Worm (Caenorhabditis elegans) whole organism, young adult: ENCODE data around the gene srlf-10.
"Not testable (repeated sequence)": the region's sequence is repeated elsewhere in the genome, so short reads cannot be mapped to it uniquely, and the experiment has no call there.

Experiments used
- F57A8.1 ChIP-seq: fragments of 200-800 bp; sonication (Bioruptor generic); optimal IDR thresholded peaks from 2 replicates; lab custom pipeline; 2018; ENCODE audit warnings: mild to moderate bottlenecking, missing genetic modification characterization, moderate library complexity, missing compliant biosample characterization
- T26A5.8 ChIP-seq: sonication (generic microtip); optimal IDR thresholded peaks from 2 replicates; lab custom pipeline; 2016; ENCODE audit warnings: missing genetic modification characterization, missing compliant biosample characterization
- Y53F4B.3 ChIP-seq: fragments of 200-800 bp; sonication (Bioruptor generic); IDR thresholded peaks from 2 replicates; pipeline ENCODE4 v1.3.6; 2022; ENCODE audit warnings: missing genetic modification reagents, missing genetic modification characterization, missing compliant biosample characterization
- attf-3 ChIP-seq: fragments of 200-800 bp; sonication (Bioruptor generic); conservative IDR thresholded peaks from 2 replicates; pipeline ENCODE4 v1.3.6; 2022; ENCODE audit warnings: missing genetic modification reagents, missing genetic modification characterization, missing compliant biosample characterization
- efl-1 ChIP-seq: fragments of 150-350 bp; optimal IDR thresholded peaks from 2 replicates; lab custom pipeline; 2014; ENCODE audit warnings: missing biosample characterization, missing genetic modification reagents, missing genetic modification characterization
- hmg-20 ChIP-seq: fragments of 200-800 bp; sonication (Bioruptor generic); IDR thresholded peaks from 2 replicates; pipeline ENCODE4 v1.3.6; 2022; ENCODE audit warnings: missing genetic modification reagents, missing genetic modification characterization, missing compliant biosample characterization
- mcd-1 ChIP-seq: fragments of 200-800 bp; sonication (Bioruptor generic); IDR thresholded peaks from 2 replicates; pipeline ENCODE4 v1.3.6; 2022; ENCODE audit warnings: missing genetic modification reagents, missing genetic modification characterization, missing compliant biosample characterization
- unc-62 ChIP-seq: fragments of 150-350 bp; optimal IDR thresholded peaks from 2 replicates; lab custom pipeline; 2014; ENCODE audit warnings: missing biosample characterization, missing genetic modification reagents, missing genetic modification characterization

ce11 chrIII:13401673-13402258 lies at the start of gene srlf-10, which contains the start of gene srlf-9:
- TF ChIP-seq unc-62; T26A5.8 (tag; lab: Kevin White, UChicago); mcd-1 (GFP tag; lab: Robert Waterston, UW); Y53F4B.3; efl-1 (GFP tag; lab: Kevin White, UChicago); attf-3 (GFP tag; lab: Robert Waterston, UW); hmg-20 (GFP tag; lab: Robert Waterston, UW); F57A8.1 (GFP tag; lab: Kevin White, UChicago): not testable (repeated sequence)
